Worm (Caenorhabditis elegans) whole organism, mixed stage, embryonic: ENCODE results near the gene arrd-5.

Source experiments
- ceh-83 ChIP-seq: fragments of 200-800 bp; sonication (Bioruptor generic); optimal IDR thresholded peaks from 2 replicates; lab custom pipeline; 2018; ENCODE audit warnings: mild to moderate bottlenecking, missing genetic modification characterization, missing compliant biosample characterization
- cnd-1 ChIP-seq: fragments of 200-800 bp; sonication (Bioruptor generic); optimal IDR thresholded peaks from 2 replicates; lab custom pipeline; 2018; ENCODE audit warnings: mild to moderate bottlenecking, missing genetic modification characterization, missing compliant biosample characterization
- elt-1 ChIP-seq: sonication (generic microtip); optimal IDR thresholded peaks from 2 replicates; lab custom pipeline; 2017; ENCODE audit warnings: missing genetic modification characterization, mild to moderate bottlenecking, missing compliant biosample characterization, antibody characterized with exemption, moderate library complexity, borderline replicate concordance; ENCODE audit not compliant: insufficient read depth
- elt-3 ChIP-seq: fragments of 150-350 bp; optimal IDR thresholded peaks from 2 replicates; lab custom pipeline; 2014; ENCODE audit warnings: missing biosample characterization, missing genetic modification characterization
- lsy-2 ChIP-seq: fragments of 150-350 bp; optimal IDR thresholded peaks from 2 replicates; lab custom pipeline; 2014; ENCODE audit warnings: missing biosample characterization, missing genetic modification characterization
- mls-2 ChIP-seq: sonication (generic microtip); optimal IDR thresholded peaks from 2 replicates; lab custom pipeline; 2016; ENCODE audit warnings: mild to moderate bottlenecking, missing genetic modification characterization, moderate library complexity, missing compliant biosample characterization
- sem-2 ChIP-seq: fragments of 200-800 bp; sonication (Bioruptor generic); optimal IDR thresholded peaks from 2 replicates; lab custom pipeline; 2018; ENCODE audit warnings: mild to moderate bottlenecking, missing genetic modification characterization, missing compliant biosample characterization
- unc-39 ChIP-seq: fragments of 150-350 bp; optimal IDR thresholded peaks from 2 replicates; lab custom pipeline; 2014; ENCODE audit warnings: missing biosample characterization, missing genetic modification characterization
- unc-62 ChIP-seq: fragments of 150-350 bp; optimal IDR thresholded peaks from 2 replicates; lab custom pipeline; 2014; ENCODE audit warnings: missing biosample characterization, missing genetic modification reagents, missing genetic modification characterization
- ztf-11 ChIP-seq: fragments of 150-350 bp; optimal IDR thresholded peaks from 2 replicates; lab custom pipeline; 2014; ENCODE audit warnings: missing biosample characterization, missing genetic modification characterization

DNA sequence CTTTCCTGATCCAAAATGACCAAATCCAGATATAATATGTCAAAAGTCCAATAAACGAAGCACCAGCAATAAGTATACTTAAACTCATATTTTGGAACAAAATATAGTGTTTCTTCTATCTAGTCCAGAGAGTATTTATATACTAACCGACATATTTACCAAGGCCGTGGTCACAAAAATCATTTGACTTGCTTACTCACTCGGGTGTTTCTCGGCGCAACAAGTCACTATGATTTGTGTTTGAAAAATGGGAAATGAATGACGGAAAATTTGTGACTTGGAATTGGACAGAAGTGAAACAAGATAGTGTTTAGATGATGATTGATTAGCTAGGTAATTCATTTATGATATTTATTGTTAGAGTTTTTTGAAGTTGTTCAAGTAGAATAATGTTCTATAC lies 34.8 kb upstream of the arrd-5 start, which contains the start of gene cyp-13A5:
- no peak for TF ChIP-seq unc-39 (tag; lab: Kevin White, UChicago)
- TF ChIP-seq lsy-2 (tag; lab: Kevin White, UChicago) = no peak
- no peak for TF ChIP-seq elt-1 (tag; lab: Kevin White, UChicago)
- no peak for TF ChIP-seq elt-3 (tag; lab: Kevin White, UChicago)
- no peak for TF ChIP-seq ceh-83 (GFP tag; lab: Kevin White, UChicago)
- no peak for TF ChIP-seq mls-2 (tag; lab: Kevin White, UChicago)
- TF ChIP-seq ztf-11 (tag; lab: Kevin White, UChicago) = no peak
- TF ChIP-seq unc-62 (GFP tag; lab: Kevin White, UChicago) = no peak
- no peak for TF ChIP-seq sem-2 (GFP tag; lab: Kevin White, UChicago)
- TF ChIP-seq cnd-1 = no peak
